Worm (Caenorhabditis elegans) whole organism, late embryonic: ENCODE results near the gene K01D12.8.
"Not testable (repeated sequence)": the region's sequence is repeated elsewhere in the genome, so short reads cannot be mapped to it uniquely, and the experiment has no call there.

Experiments
- C38D4.7 ChIP-seq: fragments of 200-800 bp; sonication (Bioruptor generic); optimal IDR thresholded peaks from 2 replicates; lab custom pipeline; 2018; ENCODE audit warnings: mild to moderate bottlenecking, missing genetic modification characterization, moderate library complexity, missing compliant biosample characterization
- T23F11.4 ChIP-seq: fragments of 200-800 bp; sonication (Bioruptor generic); optimal IDR thresholded peaks from 2 replicates; lab custom pipeline; 2018; ENCODE audit warnings: mild to moderate bottlenecking, missing genetic modification characterization, missing compliant biosample characterization
- Y22D7AL.16 ChIP-seq: sonication (generic microtip); optimal IDR thresholded peaks from 2 replicates; lab custom pipeline; 2016; ENCODE audit warnings: missing genetic modification characterization, missing compliant biosample characterization
- ceh-14 ChIP-seq: sonication (generic microtip); optimal IDR thresholded peaks from 2 replicates; lab custom pipeline; 2016; ENCODE audit warnings: missing genotype, missing genetic modification characterization, missing compliant biosample characterization
- ceh-18 ChIP-seq: sonication (generic microtip); optimal IDR thresholded peaks from 2 replicates; lab custom pipeline; 2016; ENCODE audit warnings: missing genetic modification characterization, missing compliant biosample characterization
- ceh-22 ChIP-seq: sonication (generic microtip); optimal IDR thresholded peaks from 2 replicates; lab custom pipeline; 2017; ENCODE audit warnings: missing biosample characterization, missing genetic modification characterization
- ceh-24 ChIP-seq: sonication (generic microtip); optimal IDR thresholded peaks from 2 replicates; lab custom pipeline; 2016; ENCODE audit warnings: mild to moderate bottlenecking, missing genetic modification characterization, missing compliant biosample characterization
- ceh-30 ChIP-seq: fragments of 150-350 bp; optimal IDR thresholded peaks from 2 replicates; lab custom pipeline; 2014; ENCODE audit warnings: missing biosample characterization, missing genetic modification characterization
- ceh-45 ChIP-seq: fragments of 200-800 bp; sonication (Bioruptor generic); IDR thresholded peaks from 2 replicates; pipeline ENCODE4 v1.3.6; 2022; ENCODE audit warnings: missing genetic modification reagents, missing genetic modification characterization, missing compliant biosample characterization
- ceh-48 ChIP-seq: sonication (generic microtip); optimal IDR thresholded peaks from 2 replicates; lab custom pipeline; 2016; ENCODE audit warnings: missing genetic modification characterization, inconsistent platforms, missing compliant biosample characterization
- che-1 ChIP-seq: sonication (generic microtip); optimal IDR thresholded peaks from 2 replicates; lab custom pipeline; 2016; ENCODE audit warnings: mild to moderate bottlenecking, missing genetic modification characterization, missing compliant biosample characterization
- dve-1 ChIP-seq: sonication (generic microtip); optimal IDR thresholded peaks from 2 replicates; lab custom pipeline; 2017; ENCODE audit warnings: antibody characterized with exemption, mild to moderate bottlenecking, missing genetic modification characterization, missing compliant biosample characterization
- elt-2 ChIP-seq: sonication (generic microtip); optimal IDR thresholded peaks from 2 replicates; lab custom pipeline; 2016; ENCODE audit warnings: missing genetic modification reagents, missing genetic modification characterization, missing compliant biosample characterization
- eyg-1 ChIP-seq: sonication (generic microtip); optimal IDR thresholded peaks from 2 replicates; lab custom pipeline; 2016; ENCODE audit warnings: missing genotype, missing genetic modification characterization, missing compliant biosample characterization
- fkh-6 ChIP-seq: sonication (generic microtip); optimal IDR thresholded peaks from 2 replicates; lab custom pipeline; 2016; ENCODE audit warnings: missing genetic modification characterization, missing compliant biosample characterization
- gmeb-2 ChIP-seq: sonication (generic microtip); optimal IDR thresholded peaks from 2 replicates; lab custom pipeline; 2016; ENCODE audit warnings: missing genetic modification characterization, inconsistent platforms, missing compliant biosample characterization
- hlh-13 ChIP-seq: fragments of 200-800 bp; sonication (Bioruptor generic); optimal IDR thresholded peaks from 2 replicates; lab custom pipeline; 2018; ENCODE audit warnings: mild to moderate bottlenecking, missing genetic modification characterization, missing compliant biosample characterization
- hlh-15 ChIP-seq: sonication (generic microtip); optimal IDR thresholded peaks from 2 replicates; lab custom pipeline; 2016; ENCODE audit warnings: missing genetic modification characterization, missing compliant biosample characterization
- hlh-30 ChIP-seq: sonication (generic microtip); optimal IDR thresholded peaks from 2 replicates; lab custom pipeline; 2017; ENCODE audit warnings: antibody characterized with exemption, missing genetic modification characterization, missing compliant biosample characterization; ENCODE audit not compliant: insufficient read depth
- hlh-6 ChIP-seq: sonication (generic microtip); optimal IDR thresholded peaks from 2 replicates; lab custom pipeline; 2016; ENCODE audit warnings: missing genotype, missing genetic modification characterization, missing compliant biosample characterization
- lim-6 ChIP-seq: sonication (generic microtip); optimal IDR thresholded peaks from 2 replicates; lab custom pipeline; 2016; ENCODE audit warnings: missing genetic modification characterization, missing compliant biosample characterization
- madf-2 ChIP-seq: sonication (generic microtip); optimal IDR thresholded peaks from 2 replicates; lab custom pipeline; 2017; ENCODE audit warnings: missing genetic modification characterization, missing compliant biosample characterization
- nhr-232 ChIP-seq: sonication (generic microtip); optimal IDR thresholded peaks from 2 replicates; lab custom pipeline; 2016; ENCODE audit warnings: missing genetic modification characterization, missing compliant biosample characterization
- odd-2 ChIP-seq: sonication (generic microtip); optimal IDR thresholded peaks from 2 replicates; lab custom pipeline; 2017; ENCODE audit warnings: antibody characterized with exemption, mild to moderate bottlenecking, missing genetic modification characterization, missing compliant biosample characterization
- pag-3 ChIP-seq: sonication (generic microtip); optimal IDR thresholded peaks from 2 replicates; lab custom pipeline; 2016; ENCODE audit warnings: missing compliant biosample characterization, missing genetic modification characterization, borderline replicate concordance
- pat-9 ChIP-seq: fragments of 200-800 bp; sonication (Bioruptor generic); optimal IDR thresholded peaks from 2 replicates; lab custom pipeline; 2018; ENCODE audit warnings: mild to moderate bottlenecking, missing genetic modification characterization, moderate library complexity, missing compliant biosample characterization
- pha-4 ChIP-seq: fragments of 150-350 bp; optimal IDR thresholded peaks from 2 replicates; lab custom pipeline; 2018; ENCODE audit warnings: missing biosample characterization, missing genetic modification reagents, missing genetic modification characterization
- pros-1 ChIP-seq: fragments of 150-350 bp; optimal IDR thresholded peaks from 2 replicates; lab custom pipeline; 2014; ENCODE audit warnings: missing biosample characterization, missing genetic modification reagents, missing genetic modification characterization
- ref-2 ChIP-seq: sonication (generic microtip); optimal IDR thresholded peaks from 2 replicates; lab custom pipeline; 2016; ENCODE audit warnings: missing genetic modification characterization, missing compliant biosample characterization
- sdc-2 ChIP-seq: sonication (generic microtip); optimal IDR thresholded peaks from 2 replicates; lab custom pipeline; 2016; ENCODE audit warnings: missing genotype, missing genetic modification characterization, missing compliant biosample characterization
- sox-4 ChIP-seq: sonication (generic microtip); optimal IDR thresholded peaks from 2 replicates; lab custom pipeline; 2017; ENCODE audit warnings: mild to moderate bottlenecking, missing genetic modification characterization, inconsistent platforms, missing compliant biosample characterization
- tbx-2 ChIP-seq: sonication (generic microtip); optimal IDR thresholded peaks from 2 replicates; lab custom pipeline; 2016; ENCODE audit warnings: missing genetic modification characterization, missing compliant biosample characterization
- unc-42 ChIP-seq: sonication (generic microtip); optimal IDR thresholded peaks from 2 replicates; lab custom pipeline; 2016; ENCODE audit warnings: missing genotype, missing genetic modification characterization, missing compliant biosample characterization
- unc-55 ChIP-seq: sonication (generic microtip); optimal IDR thresholded peaks from 2 replicates; lab custom pipeline; 2017; ENCODE audit warnings: missing biosample characterization, missing genetic modification reagents, missing genetic modification characterization
- zip-5 ChIP-seq: sonication (generic microtip); optimal IDR thresholded peaks from 2 replicates; lab custom pipeline; 2016; ENCODE audit warnings: missing genetic modification characterization, missing compliant biosample characterization
- ztf-16 ChIP-seq: sonication (generic microtip); optimal IDR thresholded peaks from 2 replicates; lab custom pipeline; 2017; ENCODE audit warnings: missing genetic modification characterization, missing compliant biosample characterization

The K01D12.8 gene

ce11 chrV:12374252-12374651, 28.2 kb upstream of the K01D12.8 start, which contains the start of gene F23H12.10:
F23H12.10 (minus strand) TSS chrV:12374263.
- not testable (repeated sequence) for TF ChIP-seq dve-1 (tag; lab: Kevin White, UChicago); unc-42 (tag; lab: Kevin White, UChicago); ceh-48
- TF ChIP-seq, all 69 proteins: peak for 0; not testable (repeated sequence) for 69

- TF ChIP-seq elt-2 (tag; lab: Kevin White, UChicago) (no peak), T23F11.4 (GFP tag; lab: Kevin White, UChicago) (no peak), odd-2 (tag; lab: Kevin White, UChicago) (no peak), nhr-232 (no peak), madf-2 (tag; lab: Kevin White, UChicago) (no peak), hlh-13 (GFP tag; lab: Kevin White, UChicago) (no peak), ceh-45 (GFP tag; lab: Robert Waterston, UW) (no peak), lim-6 (tag; lab: Kevin White, UChicago) (no peak)
Observed at ce11 chrV:12377256-12377655, 25.2 kb upstream of the K01D12.8 start, which contains the start of gene K01D12.1. K01D12.1 (plus strand) TSS chrV:12377556.

- TF ChIP-seq hlh-6 (no peak), pros-1 (tag; lab: Kevin White, UChicago) (no peak), zip-5 (tag; lab: Kevin White, UChicago) (no peak), hlh-15 (tag; lab: Kevin White, UChicago) (no peak), ceh-22 (tag; lab: Kevin White, UChicago) (no peak), fkh-6 (tag; lab: Kevin White, UChicago) (no peak)
Observed at ce11 chrV:12386154-12386553, 16.3 kb upstream of the K01D12.8 start, which contains the start of gene K01D12.15. K01D12.15 (plus strand) TSS chrV:12386454.

- TF ChIP-seq dve-1 (tag; lab: Kevin White, UChicago) = no peak
Observed at ce11 chrV:12395699-12396098, 6.8 kb upstream of the K01D12.8 start, which contains the start of gene twk-14. twk-14 (minus strand) TSS chrV:12395706.

ce11 chrV:12397545-12397944, 4.9 kb upstream of the K01D12.8 start, which contains the start of gene K01D12.5:
K01D12.5 (plus strand) TSS chrV:12397845.
- no peak for TF ChIP-seq ztf-16 (tag; lab: Kevin White, UChicago)
- TF ChIP-seq tbx-2 = no peak
- TF ChIP-seq lim-6 (tag; lab: Kevin White, UChicago) = no peak
- no peak for TF ChIP-seq pha-4 (tag; lab: Kevin White, UChicago)
- TF ChIP-seq hlh-15 (tag; lab: Kevin White, UChicago) = no peak
- no peak for TF ChIP-seq ceh-14
- TF ChIP-seq pat-9 = no peak
- no peak for TF ChIP-seq eyg-1 (tag; lab: Kevin White, UChicago)
- no peak for TF ChIP-seq hlh-30 (tag; lab: Kevin White, UChicago)
- TF ChIP-seq nhr-232 = no peak

ce11 chrV:12400677-12401236, 1.7 kb upstream of the K01D12.8 start, which contains the start of the genes K01D12.20 and miga-1:
K01D12.20 (minus strand) TSS chrV:12400814.
miga-1 (minus strand) TSS chrV:12400859.
- TF ChIP-seq ceh-24 = no peak
- no peak for TF ChIP-seq Y22D7AL.16
- no peak for TF ChIP-seq unc-55 (GFP tag; lab: Kevin White, UChicago)
- no peak for TF ChIP-seq che-1 (tag; lab: Kevin White, UChicago)
- TF ChIP-seq ceh-18 (tag; lab: Kevin White, UChicago) = no peak
- TF ChIP-seq pag-3 (tag; lab: Kevin White, UChicago) = no peak
- no peak for TF ChIP-seq sox-4 (tag; lab: Kevin White, UChicago)
- no peak for TF ChIP-seq C38D4.7 (GFP tag; lab: Kevin White, UChicago)
- no peak for TF ChIP-seq gmeb-2 (tag; lab: Kevin White, UChicago)
- TF ChIP-seq ceh-30 (tag; lab: Kevin White, UChicago) = no peak
- no peak for TF ChIP-seq sdc-2 (tag; lab: Kevin White, UChicago)
- no peak for TF ChIP-seq pros-1 (tag; lab: Kevin White, UChicago)
- TF ChIP-seq T23F11.4 (GFP tag; lab: Kevin White, UChicago) = no peak
- no peak for TF ChIP-seq ref-2 (tag; lab: Kevin White, UChicago)
- TF ChIP-seq eyg-1 (tag; lab: Kevin White, UChicago) = no peak
